Fruit fly (Drosophila melanogaster): ENCODE results near the gene CG14153.

- TF ChIP-seq Myc (optimal IDR thresholded peaks at IDR 0.05) (no peak), h (optimal IDR thresholded peaks at IDR 0.05) (no peak), psq (optimal IDR thresholded peaks at IDR 0.05) (no peak)
These were observed 41.2 kb downstream of the CG14153 start for dm6 chr3L:10684492-10684891.
